Worm (Caenorhabditis elegans): Measurements from ENCODE around the gene ncx-6.

DNA sequence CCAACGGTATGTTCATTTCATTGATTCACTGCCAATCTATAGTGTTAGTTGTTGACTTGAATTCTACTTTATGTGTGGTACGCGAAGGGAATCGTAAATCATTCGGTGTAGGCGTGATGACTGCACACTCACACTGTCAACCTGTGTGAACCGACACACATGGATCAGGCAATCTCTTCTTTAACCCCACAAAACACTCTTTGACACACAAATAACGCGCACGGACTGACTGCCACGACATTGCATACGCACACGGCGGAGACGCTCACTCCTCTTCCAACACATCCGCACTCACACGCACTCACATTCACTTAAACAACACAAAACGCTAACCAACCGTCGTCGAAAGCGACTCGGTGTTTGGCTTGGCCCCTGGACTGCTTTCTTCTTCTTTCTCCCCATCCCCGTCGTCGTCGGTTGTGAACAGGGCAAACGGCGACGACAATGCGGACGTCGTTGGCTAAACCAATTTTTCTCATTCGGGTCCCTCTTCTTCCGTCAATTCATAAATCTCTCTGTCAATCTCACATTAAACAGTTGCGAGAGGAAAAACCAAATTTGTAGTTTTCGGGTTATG, 13.5 kb downstream of the ncx-6 start:
- TF ChIP-seq nhr-11 (tag; optimal IDR thresholded peaks at IDR 0.05) (no peak), ceh-9 (tag; optimal IDR thresholded peaks at IDR 0.05) (no peak), nhr-28 (tag; optimal IDR thresholded peaks at IDR 0.05) (no peak), ztf-11 (tag; optimal IDR thresholded peaks at IDR 0.05) (no peak), mdl-1 (tag; optimal IDR thresholded peaks at IDR 0.05) (no peak), snpc-4 (tag; optimal IDR thresholded peaks at IDR 0.05) (no peak), pha-4 (tag; optimal IDR thresholded peaks at IDR 0.05) (no peak), nhr-12 (tag; optimal IDR thresholded peaks at IDR 0.05) (no peak), ceh-82 (tag; optimal IDR thresholded peaks at IDR 0.05) (no peak), nhr-23 (tag; optimal IDR thresholded peaks at IDR 0.05) (peak; percentile 15), nhr-76 (tag; optimal IDR thresholded peaks at IDR 0.05) (no peak)

Measured in whole organism, L3 larva.